Fruit fly (Drosophila melanogaster) whole organism, embryonic: ENCODE data around the gene Awh.

Source experiments
- ATbp ChIP-seq: fragments of 200-800 bp; sonication (Bioruptor generic); optimal IDR thresholded peaks from 2 replicates; lab custom pipeline; 2017; ENCODE audit warnings: missing biosample characterization, mild to moderate bottlenecking, missing genetic modification characterization, missing genetic modification reagents
- Bgb ChIP-seq: fragments of 200-800 bp; sonication (Bioruptor generic); IDR thresholded peaks from 2 replicates; pipeline ENCODE4 v1.3.6; 2022; ENCODE audit warnings: missing biosample characterization, missing genetic modification characterization; ENCODE audit not compliant: partially characterized antibody
- Blimp-1 ChIP-seq: fragments of 200-800 bp; sonication (Bioruptor generic); optimal IDR thresholded peaks from 3 replicates; lab custom pipeline; 2018; ENCODE audit warnings: missing biosample characterization, missing genetic modification characterization, mild to moderate bottlenecking, moderate library complexity, missing genetic modification reagents
- CG10979 ChIP-seq: fragments of 200-800 bp; sonication (Bioruptor generic); optimal IDR thresholded peaks from 2 replicates; lab custom pipeline; 2018; ENCODE audit warnings: missing biosample characterization, mild to moderate bottlenecking, missing genetic modification characterization, moderate library complexity
- CG11247 ChIP-seq: fragments of 200-800 bp; sonication (Bioruptor generic); IDR thresholded peaks from 2 replicates; pipeline ENCODE4 v1.3.6; 2022; ENCODE audit warnings: missing biosample characterization, missing genetic modification characterization
- CG11560 ChIP-seq: fragments of 200-800 bp; sonication (Bioruptor generic); IDR thresholded peaks from 3 replicates; pipeline ENCODE4 v1.3.6; 2022; ENCODE audit warnings: missing biosample characterization, missing genetic modification characterization
- CG12299 ChIP-seq: fragments of 200-800 bp; sonication (Bioruptor generic); optimal IDR thresholded peaks from 2 replicates; lab custom pipeline; 2018; ENCODE audit warnings: missing biosample characterization, mild to moderate bottlenecking, missing genetic modification characterization
- CG14710 ChIP-seq: fragments of 200-800 bp; sonication (Bioruptor generic); optimal IDR thresholded peaks from 3 replicates; lab custom pipeline; 2019; ENCODE audit warnings: missing biosample characterization, mild to moderate bottlenecking, missing genetic modification characterization, moderate library complexity
- CG14965 ChIP-seq: fragments of 200-800 bp; sonication (Bioruptor generic); optimal IDR thresholded peaks from 2 replicates; lab custom pipeline; 2016; ENCODE audit warnings: missing biosample characterization, missing genetic modification characterization, borderline replicate concordance
- CG16815 ChIP-seq: fragments of 200-800 bp; sonication (Bioruptor generic); optimal IDR thresholded peaks from 3 replicates; lab custom pipeline; 2017; ENCODE audit warnings: missing biosample characterization, mild to moderate bottlenecking, missing genetic modification characterization
- CG17385 ChIP-seq: fragments of 200-800 bp; sonication (Bioruptor generic); optimal IDR thresholded peaks from 3 replicates; lab custom pipeline; 2018; ENCODE audit warnings: missing biosample characterization, mild to moderate bottlenecking, missing genetic modification characterization
- CG3065 ChIP-seq: fragments of 200-800 bp; sonication (Bioruptor generic); optimal IDR thresholded peaks from 2 replicates; lab custom pipeline; 2016; ENCODE audit warnings: missing biosample characterization, missing genetic modification characterization
- CG31224 ChIP-seq: fragments of 200-800 bp; sonication (Bioruptor generic); IDR thresholded peaks from 2 replicates; pipeline ENCODE4 v1.3.6; 2022; ENCODE audit warnings: missing biosample characterization, missing genetic modification characterization
- CG31441 ChIP-seq: fragments of 200-800 bp; sonication (Bioruptor generic); IDR thresholded peaks from 2 replicates; pipeline ENCODE4 v1.3.6; 2022; ENCODE audit warnings: missing biosample characterization, missing genetic modification characterization
- CG34376 ChIP-seq: fragments of 200-800 bp; sonication (Bioruptor generic); optimal IDR thresholded peaks from 2 replicates; lab custom pipeline; 2018; ENCODE audit warnings: missing biosample characterization, mild to moderate bottlenecking, missing genetic modification characterization
- CG4328 ChIP-seq: fragments of 200-800 bp; sonication (Bioruptor generic); optimal IDR thresholded peaks from 3 replicates; lab custom pipeline; 2017; ENCODE audit warnings: missing biosample characterization, missing genetic modification reagents, missing genetic modification characterization
- CG4617 ChIP-seq: fragments of 200-800 bp; sonication (Bioruptor generic); optimal IDR thresholded peaks from 3 replicates; lab custom pipeline; 2016; ENCODE audit warnings: missing biosample characterization, missing genetic modification characterization, borderline replicate concordance
- CG4854 ChIP-seq: fragments of 200-800 bp; sonication (Bioruptor generic); optimal IDR thresholded peaks from 2 replicates; lab custom pipeline; 2016; ENCODE audit warnings: missing biosample characterization, missing genetic modification characterization, inconsistent platforms
- CG7839 ChIP-seq: fragments of 200-800 bp; sonication (Bioruptor generic); optimal IDR thresholded peaks from 3 replicates; lab custom pipeline; 2018; ENCODE audit warnings: missing biosample characterization, mild to moderate bottlenecking, missing genetic modification characterization, moderate library complexity
- CG7987 ChIP-seq: fragments of 200-800 bp; sonication (Bioruptor generic); optimal IDR thresholded peaks from 2 replicates; lab custom pipeline; 2018; ENCODE audit warnings: missing biosample characterization, mild to moderate bottlenecking, missing genetic modification characterization, moderate library complexity
- CG8924 ChIP-seq: fragments of 200-800 bp; optimal IDR thresholded peaks from 3 replicates; lab custom pipeline; 2019; ENCODE audit warnings: missing biosample characterization, mild to moderate bottlenecking, missing genetic modification characterization, moderate library complexity
- Chrac-16 ChIP-seq: fragments of 200-800 bp; sonication (Bioruptor generic); optimal IDR thresholded peaks from 3 replicates; lab custom pipeline; 2016; ENCODE audit warnings: missing biosample characterization, missing genetic modification characterization
- CoRest ChIP-seq: fragments of 200-800 bp; sonication (Bioruptor generic); optimal IDR thresholded peaks from 3 replicates; lab custom pipeline; 2018; ENCODE audit warnings: missing biosample characterization, mild to moderate bottlenecking, missing genetic modification characterization, moderate library complexity
- Dad ChIP-seq: fragments of 200-800 bp; sonication (Bioruptor generic); optimal IDR thresholded peaks from 3 replicates; lab custom pipeline; 2016; ENCODE audit warnings: missing biosample characterization, missing genetic modification characterization
- Dip2 ChIP-seq: fragments of 200-800 bp; sonication (Bioruptor generic); IDR thresholded peaks from 2 replicates; pipeline ENCODE4 v1.3.6; 2022; ENCODE audit warnings: missing biosample characterization, missing genetic modification characterization
- Dp ChIP-seq: fragments of 200-800 bp; sonication (Bioruptor generic); optimal IDR thresholded peaks from 2 replicates; lab custom pipeline; 2018; ENCODE audit warnings: missing biosample characterization, mild to moderate bottlenecking, missing genetic modification characterization, moderate library complexity
- Hr78 ChIP-seq, 2 experiments: fragments of 200-800 bp in 1 of 2; fragments of >200 bp in 1 of 2; sonication (Bioruptor generic) in 1 of 2; optimal IDR thresholded peaks; 2 replicates each; lab custom pipeline; 2017 to 2019; ENCODE audit warnings: missing biosample characterization in 2 of 2, missing genetic modification characterization in 2 of 2, mild to moderate bottlenecking in 1 of 2, moderate library complexity in 1 of 2
- MTF-1 ChIP-seq: fragments of 200-800 bp; sonication (Bioruptor generic); optimal IDR thresholded peaks from 2 replicates; lab custom pipeline; 2018; ENCODE audit warnings: missing biosample characterization, mild to moderate bottlenecking, missing genetic modification characterization, borderline replicate concordance
- Max ChIP-seq: fragments of 200-800 bp; sonication (Bioruptor generic); optimal IDR thresholded peaks from 2 replicates; lab custom pipeline; 2016; ENCODE audit warnings: missing biosample characterization, mild to moderate bottlenecking, missing genetic modification characterization
- NC2α ChIP-seq: fragments of 200-800 bp; sonication (Bioruptor generic); optimal IDR thresholded peaks from 2 replicates; lab custom pipeline; 2016; ENCODE audit warnings: missing biosample characterization, missing genetic modification characterization
- NFAT ChIP-seq: fragments of 200-800 bp; sonication (Bioruptor generic); IDR thresholded peaks from 2 replicates; pipeline ENCODE4 v1.3.6; 2022; ENCODE audit warnings: missing biosample characterization, missing genetic modification characterization
- Optix ChIP-seq: fragments of 200-800 bp; sonication (Bioruptor generic); IDR thresholded peaks from 3 replicates; pipeline ENCODE4 v1.3.6; 2022; ENCODE audit warnings: missing biosample characterization, missing genetic modification characterization
- Xbp1 ChIP-seq: fragments of 200-800 bp; sonication (Bioruptor generic); optimal IDR thresholded peaks from 3 replicates; lab custom pipeline; 2016; ENCODE audit warnings: missing biosample characterization, mild to moderate bottlenecking, missing genetic modification characterization
- Xrp1 ChIP-seq: fragments of 200-800 bp; sonication (Bioruptor generic); IDR thresholded peaks from 2 replicates; pipeline ENCODE4 v1.3.6; 2022; ENCODE audit warnings: missing biosample characterization, missing genetic modification characterization
- ato ChIP-seq: fragments of 200-800 bp; sonication (Bioruptor generic); IDR thresholded peaks from 2 replicates; pipeline ENCODE4 v1.3.6; 2022; ENCODE audit warnings: missing biosample characterization, missing genetic modification characterization; ENCODE audit not compliant: partially characterized antibody
- bowl ChIP-seq: fragments of 200-800 bp; sonication (Bioruptor generic); IDR thresholded peaks from 2 replicates; pipeline ENCODE4 v1.3.6; 2022; ENCODE audit warnings: missing biosample characterization, missing genetic modification characterization
- crc ChIP-seq: fragments of 200-800 bp; sonication (Bioruptor generic); optimal IDR thresholded peaks from 2 replicates; lab custom pipeline; 2016; ENCODE audit warnings: missing biosample characterization, missing genetic modification characterization
- danr ChIP-seq: fragments of 200-800 bp; sonication (Bioruptor generic); IDR thresholded peaks from 2 replicates; pipeline ENCODE4 v1.3.6; 2022; ENCODE audit warnings: missing biosample characterization, missing genetic modification characterization
- disco-r ChIP-seq: fragments of 200-800 bp; sonication (Bioruptor generic); optimal IDR thresholded peaks from 2 replicates; lab custom pipeline; 2016; ENCODE audit warnings: missing biosample characterization, missing genetic modification characterization
- gcm2 ChIP-seq: fragments of 200-800 bp; sonication (Bioruptor generic); optimal IDR thresholded peaks from 2 replicates; lab custom pipeline; 2016; ENCODE audit warnings: missing biosample characterization, missing genetic modification characterization
- jing ChIP-seq: fragments of 200-800 bp; sonication (Bioruptor generic); optimal IDR thresholded peaks from 2 replicates; lab custom pipeline; 2018; ENCODE audit warnings: missing biosample characterization, mild to moderate bottlenecking, missing genetic modification characterization
- lola ChIP-seq, 3 experiments: fragments of >200 bp in 2 of 3; fragments of 200-800 bp in 1 of 3; sonication (Bioruptor generic) in 1 of 3; optimal IDR thresholded peaks; 2 replicates each; lab custom pipeline; 2017 to 2019; ENCODE audit warnings: missing biosample characterization in 3 of 3, missing genetic modification characterization in 3 of 3, mild to moderate bottlenecking in 1 of 3, moderate library complexity in 1 of 3
- nerfin-2 ChIP-seq: fragments of 200-800 bp; sonication (Bioruptor generic); IDR thresholded peaks from 2 replicates; pipeline ENCODE4 v1.3.6; 2022; ENCODE audit warnings: missing biosample characterization, missing genetic modification characterization; ENCODE audit not compliant: partially characterized antibody
- pan ChIP-seq, 4 experiments: fragments of >200 bp in 3 of 4; fragments of 200-800 bp in 1 of 4; sonication (Bioruptor generic) in 1 of 4; optimal IDR thresholded peaks in 3 of 4; IDR thresholded peaks in 1 of 4; 2 replicates each; pipeline versions ENCODE4 v1.3.6 to Lab custom; 2017 to 2022; ENCODE audit warnings: missing biosample characterization in 2 of 4, missing genetic modification characterization in 2 of 4, mixed read lengths in 1 of 4
- pzg ChIP-seq: fragments of 200-800 bp; sonication (Bioruptor generic); optimal IDR thresholded peaks from 3 replicates; lab custom pipeline; 2018; ENCODE audit warnings: missing biosample characterization, mild to moderate bottlenecking, missing genetic modification characterization, moderate library complexity
- repo ChIP-seq: fragments of 200-800 bp; sonication (Bioruptor generic); optimal IDR thresholded peaks from 2 replicates; lab custom pipeline; 2016; ENCODE audit warnings: missing biosample characterization, missing genetic modification characterization
- scrt ChIP-seq: fragments of 200-800 bp; sonication (Bioruptor generic); optimal IDR thresholded peaks from 2 replicates; lab custom pipeline; 2018; ENCODE audit warnings: missing biosample characterization, mild to moderate bottlenecking, missing genetic modification characterization, moderate library complexity
- sim ChIP-seq: fragments of 200-800 bp; sonication (Bioruptor generic); IDR thresholded peaks from 2 replicates; pipeline ENCODE4 v1.3.6; 2022; ENCODE audit warnings: missing biosample characterization, missing genetic modification characterization

The Awh gene

DNA sequence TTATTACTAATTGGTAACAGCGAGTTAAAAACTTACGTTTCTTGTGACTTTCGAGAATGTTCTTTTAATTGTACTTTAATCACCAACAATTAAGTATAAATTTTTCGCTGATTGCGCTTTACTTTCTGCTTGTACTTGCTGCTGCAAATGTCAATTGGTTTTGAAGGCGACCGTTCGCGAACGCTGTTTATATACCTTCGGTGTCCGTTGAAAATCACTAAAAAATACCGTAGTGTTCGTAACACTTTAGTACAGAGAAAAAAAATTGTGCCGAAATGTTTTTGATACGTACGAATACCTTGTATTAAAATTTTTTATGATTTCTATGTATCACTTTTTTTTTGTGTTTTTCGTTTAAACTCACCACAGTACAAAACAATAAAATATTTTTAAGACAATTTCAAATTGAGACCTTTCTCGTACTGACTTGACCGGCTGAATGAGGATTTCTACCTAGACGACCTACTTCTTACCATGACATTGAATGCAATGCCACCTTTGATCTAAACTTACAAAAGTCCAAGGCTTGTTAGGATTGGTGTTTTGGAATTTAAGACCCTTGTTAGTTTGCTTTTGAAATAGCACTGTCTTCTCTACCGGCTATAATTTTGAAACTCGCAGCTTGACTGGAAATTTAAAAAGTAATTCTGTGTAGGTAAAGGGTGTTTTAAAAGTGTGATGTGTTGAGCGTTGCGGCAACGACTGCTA is 56.6 kb downstream of the Awh start, which contains the start of gene Ubi-p63E (continued):
- TF ChIP-seq scrt (GFP tag; lab: Kevin White, UChicago), result peak; percentile 43
- TF ChIP-seq repo (GFP tag; lab: Kevin White, UChicago), result peak; percentile 39
- peak in 1 of 3 experiments; percentile 55 for TF ChIP-seq lola (GFP tag; optimal IDR thresholded peaks at IDR 0.05; lab: Kevin White, UChicago)
- TF ChIP-seq Dip2, result no peak
- no peak for TF ChIP-seq Hr78 (GFP tag; optimal IDR thresholded peaks at IDR 0.05; lab: Kevin White, UChicago)
- TF ChIP-seq CG11247 (GFP tag; lab: Robert Waterston, UW), result no peak
- TF ChIP-seq crc (GFP tag; lab: Kevin White, UChicago), result no peak
- TF ChIP-seq Bgb (GFP tag; lab: Robert Waterston, UW), result no peak
- no peak for TF ChIP-seq CG31224 (GFP tag; lab: Robert Waterston, UW)
- peak; percentile 74 for TF ChIP-seq CoRest (tag; lab: Kevin White, UChicago)
- TF ChIP-seq Dad (GFP tag; lab: Kevin White, UChicago), result peak; percentile 37
- no peak for TF ChIP-seq Xrp1 (GFP tag; lab: Robert Waterston, UW)
- TF ChIP-seq CG8924 (tag; lab: Kevin White, UChicago), result peak; percentile 25
- no peak for TF ChIP-seq nerfin-2
- no peak for TF ChIP-seq CG4328
- no peak for TF ChIP-seq CG31441 (GFP tag; lab: Robert Waterston, UW)
- TF ChIP-seq disco-r, result peak; percentile 42
- peak; percentile 70 for TF ChIP-seq MTF-1 (GFP tag; lab: Kevin White, UChicago)
- peak; percentile 49 for TF ChIP-seq CG17385 (GFP tag; lab: Kevin White, UChicago)
- no peak for TF ChIP-seq bowl
- peak; percentile 55 for TF ChIP-seq Blimp-1 (GFP tag; lab: Kevin White, UChicago)
- TF ChIP-seq CG34376 (GFP tag; lab: Kevin White, UChicago), result peak; percentile 66
- TF ChIP-seq CG7987, result peak; percentile 25
- TF ChIP-seq CG3065, result no peak
- no peak for TF ChIP-seq danr
- TF ChIP-seq CG7839 (tag; lab: Kevin White, UChicago), result peak; percentile 70
- no peak for TF ChIP-seq Optix (GFP tag; lab: Robert Waterston, UW)
- peak; percentile 63 for TF ChIP-seq CG10979 (tag; lab: Kevin White, UChicago)
- TF ChIP-seq pzg (GFP tag; lab: Kevin White, UChicago), result peak; percentile 59
- peak; percentile 29 for TF ChIP-seq Max (GFP tag; lab: Kevin White, UChicago)
- TF ChIP-seq Chrac-16 (GFP tag; lab: Kevin White, UChicago), result peak; percentile 52
- TF ChIP-seq Xbp1 (GFP tag; lab: Kevin White, UChicago), result peak; percentile 70
- TF ChIP-seq pan (optimal IDR thresholded peaks at IDR 0.05; lab: Kevin White, UChicago), result no peak
- TF ChIP-seq pan (GFP tag; optimal IDR thresholded peaks at IDR 0.05 in 1 of 2, IDR thresholded peaks at IDR 0.05 in 1 of 2), result no peak
- no peak for TF ChIP-seq sim (GFP tag; lab: Robert Waterston, UW)
- TF ChIP-seq CG14965 (GFP tag; lab: Kevin White, UChicago), result no peak
- TF ChIP-seq CG12299, result peak; percentile 51
- no peak for TF ChIP-seq CG11560 (tag; lab: Robert Waterston, UW)
- no peak for TF ChIP-seq gcm2
- peak; percentile 18 for TF ChIP-seq CG4617 (GFP tag; lab: Kevin White, UChicago)
- peak; percentile 57 for TF ChIP-seq CG16815 (GFP tag; lab: Kevin White, UChicago)
- TF ChIP-seq NFAT, result no peak
- peak; percentile 11 for TF ChIP-seq jing (GFP tag; lab: Kevin White, UChicago)
- peak; percentile 13 for TF ChIP-seq CG4854 (GFP tag; lab: Kevin White, UChicago)
- TF ChIP-seq Dp, result no peak
- no peak for TF ChIP-seq ato
- no peak for TF ChIP-seq ATbp (GFP tag; lab: Kevin White, UChicago)
- peak; percentile 67 for TF ChIP-seq CG14710 (tag; lab: Kevin White, UChicago)
- peak; percentile 24 for TF ChIP-seq NC2α (GFP tag; lab: Kevin White, UChicago)
